Worm (Caenorhabditis elegans) whole organism, early embryonic: ENCODE measurements around the gene F35E8.10.

ENCODE experiments used
- F13C5.2 ChIP-seq: sonication (generic microtip); optimal IDR thresholded peaks from 2 replicates; lab custom pipeline; 2017; ENCODE audit warnings: mild to moderate bottlenecking, missing genetic modification characterization, inconsistent platforms, missing compliant biosample characterization
- ama-1 ChIP-seq: fragments of 150-350 bp; optimal IDR thresholded peaks from 2 replicates; lab custom pipeline; 2014
- ceh-13 ChIP-seq: fragments of 200-800 bp; sonication (Bioruptor generic); optimal IDR thresholded peaks from 2 replicates; lab custom pipeline; 2018; ENCODE audit warnings: mild to moderate bottlenecking, missing genetic modification characterization, missing compliant biosample characterization
- ceh-36 ChIP-seq: sonication (generic microtip); optimal IDR thresholded peaks from 2 replicates; lab custom pipeline; 2016; ENCODE audit warnings: missing genetic modification characterization, inconsistent platforms, missing compliant biosample characterization
- flt-1 ChIP-seq: fragments of 200-800 bp; sonication (Bioruptor generic); IDR thresholded peaks from 2 replicates; pipeline ENCODE4 v1.3.6; 2022; ENCODE audit warnings: missing genetic modification characterization, missing compliant biosample characterization
- hmbx-1 ChIP-seq: sonication (generic microtip); optimal IDR thresholded peaks from 2 replicates; lab custom pipeline; 2016; ENCODE audit warnings: mild to moderate bottlenecking, missing genetic modification characterization, missing compliant biosample characterization
- pes-1 ChIP-seq: fragments of 200-800 bp; sonication (Bioruptor generic); IDR thresholded peaks from 2 replicates; pipeline ENCODE4 v1.3.6; 2022; ENCODE audit warnings: missing genetic modification reagents, missing genetic modification characterization, missing compliant biosample characterization
- scrt-1 ChIP-seq: fragments of 200-800 bp; sonication (Bioruptor generic); IDR thresholded peaks from 2 replicates; pipeline ENCODE4 v1.3.6; 2022; ENCODE audit warnings: missing genetic modification characterization, missing compliant biosample characterization
- sea-1 ChIP-seq: fragments of 200-800 bp; sonication (Bioruptor generic); conservative IDR thresholded peaks from 2 replicates; pipeline ENCODE4 v1.3.6; 2022; ENCODE audit warnings: missing genetic modification characterization, missing compliant biosample characterization
- tbx-37 ChIP-seq: fragments of 200-800 bp; sonication (Bioruptor generic); conservative IDR thresholded peaks from 2 replicates; pipeline ENCODE4 v1.3.6; 2022; ENCODE audit warnings: missing genetic modification reagents, missing genetic modification characterization, missing compliant biosample characterization

DNA sequence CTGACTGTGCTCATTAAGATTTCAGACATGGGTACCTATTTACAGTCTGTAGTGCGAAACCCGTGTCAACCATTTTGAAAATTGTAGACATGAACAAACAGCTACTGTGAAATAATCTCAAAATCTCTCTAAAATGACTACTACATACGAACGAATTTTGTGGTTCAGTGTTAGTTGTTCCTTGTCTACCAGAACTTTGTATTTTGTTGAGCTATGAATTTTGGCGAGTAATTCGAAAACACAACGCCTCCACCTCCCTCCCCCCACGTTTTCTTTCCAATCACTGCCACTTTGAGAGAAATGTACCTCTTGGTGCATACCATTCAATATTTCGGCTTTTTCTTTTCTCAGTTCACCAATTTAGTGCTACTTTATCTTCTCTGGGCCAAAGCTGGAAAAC lies 27.5 kb downstream of the F35E8.10 start, which contains the start of gene T06C12.11:
- TF ChIP-seq F13C5.2 (tag; lab: Kevin White, UChicago) (no peak), flt-1 (GFP tag; lab: Robert Waterston, UW) (no peak), hmbx-1 (no peak), ama-1 (lab: Kevin White, UChicago) (no peak), scrt-1 (GFP tag; lab: Robert Waterston, UW) (no peak), pes-1 (GFP tag; lab: Robert Waterston, UW) (no peak), ceh-36 (tag; lab: Kevin White, UChicago) (no peak), sea-1 (GFP tag; lab: Robert Waterston, UW) (no peak), tbx-37 (GFP tag; lab: Robert Waterston, UW) (no peak), ceh-13 (GFP tag; lab: Kevin White, UChicago) (no peak)
